Fruit fly (Drosophila melanogaster) whole organism, embryonic: ENCODE data around the gene CG16854.

Source experiments
- Atf6 ChIP-seq: fragments of 200-800 bp; sonication (Bioruptor generic); IDR thresholded peaks from 2 replicates; pipeline ENCODE4 v1.3.6; 2022; ENCODE audit warnings: missing biosample characterization, missing genetic modification characterization
- CG10147 ChIP-seq: fragments of 200-800 bp; sonication (Bioruptor generic); optimal IDR thresholded peaks from 2 replicates; lab custom pipeline; 2019; ENCODE audit warnings: missing biosample characterization, mild to moderate bottlenecking, missing genetic modification characterization, moderate library complexity
- CG10209 ChIP-seq: fragments of 200-800 bp; sonication (Bioruptor generic); optimal IDR thresholded peaks from 3 replicates; lab custom pipeline; 2017; ENCODE audit warnings: missing biosample characterization, mild to moderate bottlenecking, missing genetic modification characterization, missing genetic modification reagents
- CG10431 ChIP-seq: fragments of 200-800 bp; sonication (Bioruptor generic); optimal IDR thresholded peaks from 3 replicates; lab custom pipeline; 2018; ENCODE audit warnings: missing biosample characterization, mild to moderate bottlenecking, missing genetic modification characterization
- CG12219 ChIP-seq: fragments of 200-800 bp; sonication (Bioruptor generic); optimal IDR thresholded peaks from 3 replicates; lab custom pipeline; 2018; ENCODE audit warnings: missing biosample characterization, mild to moderate bottlenecking, missing genetic modification characterization
- CG13123 ChIP-seq: fragments of 200-800 bp; sonication (Bioruptor generic); optimal IDR thresholded peaks from 2 replicates; lab custom pipeline; 2016; ENCODE audit warnings: missing biosample characterization, missing genetic modification characterization
- CG14014 ChIP-seq: fragments of 200-800 bp; sonication (Bioruptor generic); IDR thresholded peaks from 2 replicates; pipeline ENCODE4 v1.3.6; 2022; ENCODE audit warnings: missing biosample characterization, missing genetic modification characterization
- CG14441 ChIP-seq: fragments of 200-800 bp; sonication (Bioruptor generic); IDR thresholded peaks from 2 replicates; pipeline ENCODE4 v1.3.6; 2022; ENCODE audit warnings: missing biosample characterization, missing genetic modification characterization
- CG14667 ChIP-seq: fragments of 200-800 bp; sonication (Bioruptor generic); IDR thresholded peaks from 2 replicates; pipeline ENCODE4 v1.3.6; 2022; ENCODE audit warnings: missing biosample characterization, missing genetic modification characterization
- CG14965 ChIP-seq: fragments of 200-800 bp; sonication (Bioruptor generic); optimal IDR thresholded peaks from 2 replicates; lab custom pipeline; 2016; ENCODE audit warnings: missing biosample characterization, missing genetic modification characterization, borderline replicate concordance
- CG1647 ChIP-seq: fragments of 200-800 bp; sonication (Bioruptor generic); optimal IDR thresholded peaks from 3 replicates; lab custom pipeline; 2016; ENCODE audit warnings: missing biosample characterization, missing genetic modification characterization
- CG18476 ChIP-seq: fragments of 200-800 bp; sonication (Bioruptor generic); optimal IDR thresholded peaks from 2 replicates; lab custom pipeline; 2016; ENCODE audit warnings: missing biosample characterization, mild to moderate bottlenecking, missing genetic modification characterization
- CG2678 ChIP-seq: fragments of 200-800 bp; sonication (Bioruptor generic); optimal IDR thresholded peaks from 3 replicates; lab custom pipeline; 2019; ENCODE audit warnings: missing biosample characterization, mild to moderate bottlenecking, missing genetic modification characterization, moderate library complexity
- CG30020 ChIP-seq: fragments of 200-800 bp; optimal IDR thresholded peaks from 2 replicates; lab custom pipeline; 2019; ENCODE audit warnings: missing biosample characterization, mild to moderate bottlenecking, missing genetic modification characterization, moderate library complexity
- CG3163 ChIP-seq: fragments of 200-800 bp; sonication (Bioruptor generic); optimal IDR thresholded peaks from 3 replicates; lab custom pipeline; 2016; ENCODE audit warnings: missing biosample characterization, missing genetic modification characterization
- CG32767 ChIP-seq: fragments of 200-800 bp; sonication (Bioruptor generic); IDR thresholded peaks from 2 replicates; pipeline ENCODE4 v1.3.6; 2022; ENCODE audit warnings: missing biosample characterization, missing genetic modification characterization
- CG34376 ChIP-seq: fragments of 200-800 bp; sonication (Bioruptor generic); optimal IDR thresholded peaks from 2 replicates; lab custom pipeline; 2018; ENCODE audit warnings: missing biosample characterization, mild to moderate bottlenecking, missing genetic modification characterization
- CG34422 ChIP-seq: fragments of 200-800 bp; sonication (Bioruptor generic); IDR thresholded peaks from 3 replicates; pipeline ENCODE4 v1.3.6; 2022; ENCODE audit warnings: missing biosample characterization, missing genetic modification characterization
- CG4404 ChIP-seq: fragments of 200-800 bp; sonication (Bioruptor generic); IDR thresholded peaks from 2 replicates; pipeline ENCODE4 v1.3.6; 2022; ENCODE audit warnings: missing biosample characterization, missing genetic modification characterization
- CG4424 ChIP-seq: fragments of 200-800 bp; sonication (Bioruptor generic); optimal IDR thresholded peaks from 3 replicates; lab custom pipeline; 2016; ENCODE audit warnings: missing biosample characterization, missing genetic modification characterization
- CG6689 ChIP-seq: fragments of 200-800 bp; sonication (Bioruptor generic); IDR thresholded peaks from 2 replicates; pipeline ENCODE4 v1.3.6; 2022; ENCODE audit warnings: missing biosample characterization, missing genetic modification characterization
- CG7556 ChIP-seq: fragments of 200-800 bp; sonication (Bioruptor generic); optimal IDR thresholded peaks from 2 replicates; lab custom pipeline; 2017; ENCODE audit warnings: missing biosample characterization, mild to moderate bottlenecking, missing genetic modification characterization
- CG8359 ChIP-seq: fragments of 200-800 bp; sonication (Bioruptor generic); optimal IDR thresholded peaks from 2 replicates; lab custom pipeline; 2017; ENCODE audit warnings: missing biosample characterization, mild to moderate bottlenecking, missing genetic modification characterization, borderline replicate concordance
- CHES-1-like ChIP-seq: fragments of 200-800 bp; sonication (Bioruptor generic); optimal IDR thresholded peaks from 2 replicates; lab custom pipeline; 2016; ENCODE audit warnings: missing biosample characterization, missing genetic modification characterization
- Gsc ChIP-seq: fragments of 200-800 bp; sonication (Bioruptor generic); IDR thresholded peaks from 2 replicates; pipeline ENCODE4 v1.3.6; 2022; ENCODE audit warnings: missing biosample characterization, missing genetic modification characterization
- Jarid2 ChIP-seq: fragments of 200-800 bp; sonication (Bioruptor generic); optimal IDR thresholded peaks from 3 replicates; lab custom pipeline; 2017; ENCODE audit warnings: mild to moderate bottlenecking, missing biosample characterization, missing genetic modification reagents, missing genetic modification characterization
- Kr ChIP-seq: fragments of 200-800 bp; sonication (Bioruptor generic); optimal IDR thresholded peaks from 2 replicates; lab custom pipeline; 2017; ENCODE audit warnings: missing biosample characterization, mild to moderate bottlenecking, missing genetic modification characterization
- MBD-R2 ChIP-seq: fragments of 200-800 bp; sonication (Bioruptor generic); IDR thresholded peaks from 2 replicates; pipeline ENCODE4 v1.3.6; 2022; ENCODE audit warnings: missing biosample characterization, missing genetic modification characterization
- Optix ChIP-seq: fragments of 200-800 bp; sonication (Bioruptor generic); IDR thresholded peaks from 3 replicates; pipeline ENCODE4 v1.3.6; 2022; ENCODE audit warnings: missing biosample characterization, missing genetic modification characterization
- Poxn ChIP-seq: fragments of 200-800 bp; sonication (Bioruptor generic); IDR thresholded peaks from 2 replicates; pipeline ENCODE4 v1.3.6; 2022; ENCODE audit warnings: missing biosample characterization, missing genetic modification characterization
- Spps ChIP-seq: fragments of 200-800 bp; sonication (Bioruptor generic); optimal IDR thresholded peaks from 2 replicates; lab custom pipeline; 2018; ENCODE audit warnings: missing biosample characterization, mild to moderate bottlenecking, missing genetic modification characterization
- Ssrp ChIP-seq: fragments of 200-800 bp; sonication (Bioruptor generic); optimal IDR thresholded peaks from 2 replicates; lab custom pipeline; 2018; ENCODE audit warnings: missing biosample characterization, mild to moderate bottlenecking, missing genetic modification characterization, moderate library complexity
- Taf1 ChIP-seq: fragments of 200-800 bp; sonication (Bioruptor generic); IDR thresholded peaks from 2 replicates; pipeline ENCODE4 v1.3.6; 2022; ENCODE audit warnings: missing biosample characterization, missing genetic modification characterization
- Usf ChIP-seq: fragments of 200-800 bp; sonication (Bioruptor generic); optimal IDR thresholded peaks from 2 replicates; lab custom pipeline; 2017; ENCODE audit warnings: missing genotype, missing biosample characterization, missing genetic modification characterization
- abd-A ChIP-seq: fragments of 200-800 bp; sonication (Bioruptor generic); optimal IDR thresholded peaks from 3 replicates; lab custom pipeline; 2019; ENCODE audit warnings: missing biosample characterization, mild to moderate bottlenecking, missing genetic modification characterization, moderate library complexity
- bbx ChIP-seq: fragments of 200-800 bp; sonication (Bioruptor generic); IDR thresholded peaks from 2 replicates; pipeline ENCODE4 v1.3.6; 2022; ENCODE audit warnings: missing biosample characterization, missing genetic modification characterization; ENCODE audit not compliant: partially characterized antibody
- danr ChIP-seq: fragments of 200-800 bp; sonication (Bioruptor generic); IDR thresholded peaks from 2 replicates; pipeline ENCODE4 v1.3.6; 2022; ENCODE audit warnings: missing biosample characterization, missing genetic modification characterization
- ftz-f1 ChIP-seq: fragments of 200-800 bp; sonication (Bioruptor generic); optimal IDR thresholded peaks from 2 replicates; lab custom pipeline; 2016; ENCODE audit warnings: missing biosample characterization, missing genetic modification characterization
- gsb ChIP-seq: fragments of 200-800 bp; sonication (Bioruptor generic); IDR thresholded peaks from 2 replicates; pipeline ENCODE4 v1.3.6; 2022; ENCODE audit warnings: missing biosample characterization, missing genetic modification characterization
- hkb ChIP-seq, 2 experiments: fragments of 200-800 bp in 1 of 2; fragments of >200 bp in 1 of 2; sonication (Bioruptor generic) in 1 of 2; IDR thresholded peaks in 1 of 2; optimal IDR thresholded peaks in 1 of 2; 2 replicates each; pipeline versions ENCODE4 v1.3.6 to Lab custom; 2017 to 2022; ENCODE audit warnings: missing biosample characterization in 1 of 2, missing genetic modification characterization in 1 of 2
- hth ChIP-seq: fragments of >200 bp; optimal IDR thresholded peaks from 2 replicates; lab custom pipeline; 2017; ENCODE audit warnings: inconsistent platforms
- org-1 ChIP-seq: fragments of 200-800 bp; sonication (Bioruptor generic); optimal IDR thresholded peaks from 2 replicates; lab custom pipeline; 2017; ENCODE audit warnings: missing biosample characterization, missing genetic modification characterization
- pfk ChIP-seq: fragments of 200-800 bp; sonication (Bioruptor generic); optimal IDR thresholded peaks from 2 replicates; lab custom pipeline; 2018; ENCODE audit warnings: missing biosample characterization, mild to moderate bottlenecking, missing genetic modification characterization, moderate library complexity
- pum ChIP-seq: fragments of 200-800 bp; sonication (Bioruptor generic); optimal IDR thresholded peaks from 2 replicates; lab custom pipeline; 2016; ENCODE audit warnings: missing biosample characterization, missing genetic modification characterization
- pzg ChIP-seq: fragments of 200-800 bp; sonication (Bioruptor generic); optimal IDR thresholded peaks from 3 replicates; lab custom pipeline; 2018; ENCODE audit warnings: missing biosample characterization, mild to moderate bottlenecking, missing genetic modification characterization, moderate library complexity
- sd ChIP-seq: fragments of 200-800 bp; sonication (Bioruptor generic); optimal IDR thresholded peaks from 3 replicates; lab custom pipeline; 2018; ENCODE audit warnings: missing biosample characterization, mild to moderate bottlenecking, missing genetic modification characterization, moderate library complexity
- seq ChIP-seq: fragments of 200-800 bp; sonication (Bioruptor generic); IDR thresholded peaks from 2 replicates; pipeline ENCODE4 v1.3.6; 2022; ENCODE audit warnings: missing biosample characterization, missing genetic modification characterization
- ssp ChIP-seq: fragments of 200-800 bp; sonication (Bioruptor generic); IDR thresholded peaks from 2 replicates; pipeline ENCODE4 v1.3.6; 2022; ENCODE audit warnings: missing biosample characterization, missing genetic modification characterization
- zf30C ChIP-seq: fragments of 200-800 bp; sonication (Bioruptor generic); optimal IDR thresholded peaks from 3 replicates; lab custom pipeline; 2018; ENCODE audit warnings: missing biosample characterization, mild to moderate bottlenecking, missing genetic modification characterization

Gene CG16854

dm6 chr2L:11057333-11058110, 29.0 kb upstream of the CG16854 start:
- TF ChIP-seq zf30C (GFP tag; lab: Kevin White, UChicago) (no peak), sd (peak; percentile 38), CG14014 (GFP tag; lab: Robert Waterston, UW) (peak; percentile 67), bbx (GFP tag; lab: Robert Waterston, UW) (no peak), pzg (GFP tag; lab: Kevin White, UChicago) (no peak), CG3163 (GFP tag; lab: Kevin White, UChicago) (peak; percentile 91), org-1 (GFP tag; lab: Kevin White, UChicago) (peak; percentile 77), CG34376 (GFP tag; lab: Kevin White, UChicago) (peak; percentile 53), CG10147 (GFP tag; lab: Kevin White, UChicago) (peak; percentile 68), CG18476 (GFP tag; lab: Kevin White, UChicago) (no peak), CG8359 (no peak), CG1647 (GFP tag; lab: Kevin White, UChicago) (peak; percentile 23), CG34422 (GFP tag; lab: Robert Waterston, UW) (peak; percentile 40; the same call in 2 of the 3 replicates), danr (GFP tag; lab: Robert Waterston, UW) (peak; percentile 44; the same call in 1 of the 2 replicates), CG6689 (GFP tag; lab: Robert Waterston, UW) (peak; percentile 64), CG10209 (GFP tag; lab: Kevin White, UChicago) (peak; percentile 79), ftz-f1 (GFP tag; lab: Kevin White, UChicago) (no peak), CG14667 (GFP tag; lab: Robert Waterston, UW) (peak; percentile 52; the same call in 1 of the 2 replicates), Usf (GFP tag; lab: Kevin White, UChicago) (peak; percentile 28), CG12219 (GFP tag; lab: Kevin White, UChicago) (peak; percentile 74), hkb (optimal IDR thresholded peaks at IDR 0.05; lab: Kevin White, UChicago) (no peak), hkb (GFP tag; IDR thresholded peaks at IDR 0.05; lab: Robert Waterston, UW) (peak; percentile 73; the same call in 1 of the 2 replicates), pfk (GFP tag; lab: Kevin White, UChicago) (no peak), CG13123 (peak; percentile 1), MBD-R2 (GFP tag; lab: Robert Waterston, UW) (no peak; the same call in 1 of the 2 replicates), CG14441 (GFP tag; lab: Robert Waterston, UW) (peak; percentile 59), seq (GFP tag; lab: Robert Waterston, UW) (peak; percentile 79), Atf6 (peak; percentile 57), Optix (peak; percentile 84), CG4404 (GFP tag; lab: Robert Waterston, UW) (peak; percentile 7; the same call in 1 of the 2 replicates), abd-A (tag; lab: Kevin White, UChicago) (no peak), gsb (GFP tag; lab: Robert Waterston, UW) (0 out of 2 replicates have a peak, but pooled peaks have one; percentile 12), Gsc (GFP tag; lab: Robert Waterston, UW) (no peak), Poxn (peak; percentile 28; the same call in 1 of the 2 replicates), CG4424 (GFP tag; lab: Kevin White, UChicago) (peak; percentile 62), pum (GFP tag; lab: Kevin White, UChicago) (peak; percentile 38), CG32767 (GFP tag; lab: Robert Waterston, UW) (peak; percentile 73; the same call in 1 of the 2 replicates), Taf1 (GFP tag; lab: Robert Waterston, UW) (peak; percentile 45; the same call in 1 of the 2 replicates), ssp (GFP tag; lab: Robert Waterston, UW) (peak; percentile 72), CG7556 (GFP tag; lab: Kevin White, UChicago) (peak; percentile 89), Kr (GFP tag; lab: Kevin White, UChicago) (no peak), CG2678 (tag; lab: Kevin White, UChicago) (peak; percentile 90), CG10431 (GFP tag; lab: Kevin White, UChicago) (peak; percentile 3), CHES-1-like (GFP tag; lab: Kevin White, UChicago) (peak; percentile 50), CG30020 (tag; lab: Kevin White, UChicago) (peak; percentile 40), Ssrp (tag; lab: Kevin White, UChicago) (peak; percentile 68), hth (lab: Kevin White, UChicago) (no peak), CG14965 (GFP tag; lab: Kevin White, UChicago) (no peak), Jarid2 (GFP tag; lab: Kevin White, UChicago) (peak; percentile 87), Spps (tag; lab: Kevin White, UChicago) (peak; percentile 1)
